Worm (Caenorhabditis elegans): ENCODE measurements around the gene srw-118.

srw-118 gene

ce11 chrV:2996105-2996504 lies 16.2 kb upstream of the srw-118 start, which contains the start of gene srw-120:
TSS of gene srw-120 (minus strand) at chrV:2996205.
- TF ChIP-seq lin-11 (tag; optimal IDR thresholded peaks at IDR 0.05) = no peak
- no peak for TF ChIP-seq nhr-232 (tag; optimal IDR thresholded peaks at IDR 0.05)
- TF ChIP-seq ahr-1 (tag; optimal IDR thresholded peaks at IDR 0.05) = no peak
- TF ChIP-seq hlh-15 (tag; optimal IDR thresholded peaks at IDR 0.05) = no peak
- TF ChIP-seq fkh-6 (tag; optimal IDR thresholded peaks at IDR 0.05) = no peak
- no peak for TF ChIP-seq ceh-18 (tag; optimal IDR thresholded peaks at IDR 0.05)
- no peak for TF ChIP-seq pag-3 (tag; optimal IDR thresholded peaks at IDR 0.05; ENCODE audit: borderline replicate concordance)
- TF ChIP-seq tbx-2 (tag; optimal IDR thresholded peaks at IDR 0.05) = no peak

- TF ChIP-seq Y22D7AL.16 (tag; optimal IDR thresholded peaks at IDR 0.05) (no peak), npax-4 (tag; optimal IDR thresholded peaks at IDR 0.05) (no peak), pax-1 (tag; optimal IDR thresholded peaks at IDR 0.05) (no peak), ceh-31 (tag; optimal IDR thresholded peaks at IDR 0.05) (no peak), dve-1 (tag; optimal IDR thresholded peaks at IDR 0.05) (no peak), K09A11.1 (tag; optimal IDR thresholded peaks at IDR 0.05; ENCODE audit: insufficient read depth) (no peak), lin-11 (tag; optimal IDR thresholded peaks at IDR 0.05) (no peak), nfya-1 (tag; optimal IDR thresholded peaks at IDR 0.05) (no peak), pqm-1 (tag; optimal IDR thresholded peaks at IDR 0.05) (no peak), elt-4 (tag; optimal IDR thresholded peaks at IDR 0.05) (no peak), ceh-2 (tag; optimal IDR thresholded peaks at IDR 0.05) (no peak), hlh-8 (tag; optimal IDR thresholded peaks at IDR 0.05) (no peak)
Observed at ce11 chrV:2993816-2994215, 13.9 kb upstream of the srw-118 start, which contains the start of gene srw-115. TSS of gene srw-115 (minus strand) at chrV:2993916.

ce11 chrV:2992060-2992459 lies 12.2 kb upstream of the srw-118 start:
- TF ChIP-seq odd-2 (tag; optimal IDR thresholded peaks at IDR 0.05) = no peak
- TF ChIP-seq hlh-8 (tag; optimal IDR thresholded peaks at IDR 0.05) = no peak
- TF ChIP-seq pqm-1 (tag; optimal IDR thresholded peaks at IDR 0.05) = no peak
- TF ChIP-seq npax-4 (tag; optimal IDR thresholded peaks at IDR 0.05) = no peak
- no peak for TF ChIP-seq rnt-1 (tag; optimal IDR thresholded peaks at IDR 0.05)
- TF ChIP-seq sdc-2 (tag; optimal IDR thresholded peaks at IDR 0.05) = no peak
- no peak for TF ChIP-seq T23F11.4 (GFP tag; optimal IDR thresholded peaks at IDR 0.05)

ce11 chrV:2991485-2991884 lies 11.6 kb upstream of the srw-118 start, which contains the start of gene srw-121:
TSS of gene srw-121 (minus strand) at chrV:2991585.
- TF ChIP-seq zip-5 (tag; optimal IDR thresholded peaks at IDR 0.05) (no peak), T23F11.4 (GFP tag; optimal IDR thresholded peaks at IDR 0.05) (no peak), pros-1 (tag; optimal IDR thresholded peaks at IDR 0.05) (no peak), pat-9 (tag; optimal IDR thresholded peaks at IDR 0.05) (no peak), ceh-31 (tag; optimal IDR thresholded peaks at IDR 0.05) (no peak), dve-1 (tag; optimal IDR thresholded peaks at IDR 0.05) (no peak), nfya-1 (tag; optimal IDR thresholded peaks at IDR 0.05) (no peak), pha-2 (tag; optimal IDR thresholded peaks at IDR 0.05) (no peak), K09A11.1 (tag; optimal IDR thresholded peaks at IDR 0.05; ENCODE audit: insufficient read depth) (no peak), hlh-6 (tag; optimal IDR thresholded peaks at IDR 0.05) (no peak)

ce11 chrV:2987407-2987806 lies 7.5 kb upstream of the srw-118 start, which contains the start of gene srh-85:
TSS of gene srh-85 (minus strand) at chrV:2987507.
- TF ChIP-seq sox-4 (tag; optimal IDR thresholded peaks at IDR 0.05) = no peak
- TF ChIP-seq hlh-30 (tag; optimal IDR thresholded peaks at IDR 0.05; ENCODE audit: insufficient read depth) = no peak
- TF ChIP-seq syd-9 (tag; optimal IDR thresholded peaks at IDR 0.05) = no peak
- no peak for TF ChIP-seq nhr-11 (tag; optimal IDR thresholded peaks at IDR 0.05)
- TF ChIP-seq lim-6 (tag; optimal IDR thresholded peaks at IDR 0.05) = no peak
- TF ChIP-seq ceh-9 (tag; optimal IDR thresholded peaks at IDR 0.05) = no peak
- TF ChIP-seq K02D7.2 (tag; optimal IDR thresholded peaks at IDR 0.05) = no peak
- no peak for TF ChIP-seq pqm-1 (tag; optimal IDR thresholded peaks at IDR 0.05)
- TF ChIP-seq ceh-48 (tag; optimal IDR thresholded peaks at IDR 0.05) = no peak
- no peak for TF ChIP-seq pag-3 (tag; optimal IDR thresholded peaks at IDR 0.05; ENCODE audit: borderline replicate concordance)
- no peak for TF ChIP-seq fax-1 (tag; optimal IDR thresholded peaks at IDR 0.05)

All from whole organism, late embryonic.